Worm (Caenorhabditis elegans) whole organism, L4/young adult: ENCODE data around the gene F54D5.4.

Experiments
- W03F9.2 ChIP-seq: fragments of 150-350 bp; optimal IDR thresholded peaks from 2 replicates; lab custom pipeline; 2014; ENCODE audit warnings: missing biosample characterization, missing genetic modification characterization
- dao-5 ChIP-seq: sonication (generic microtip); optimal IDR thresholded peaks from 2 replicates; lab custom pipeline; 2016; ENCODE audit warnings: missing genotype, missing genetic modification characterization, moderate library complexity, missing compliant biosample characterization
- him-1 ChIP-seq: sonication (generic microtip); optimal IDR thresholded peaks from 2 replicates; lab custom pipeline; 2016; ENCODE audit warnings: missing genotype, missing genetic modification reagents, missing genetic modification characterization, missing compliant biosample characterization

Gene F54D5.4

ce11 chrII:11578327-11578726 is 8.7 kb downstream of the F54D5.4 start, which contains the start of gene smc-6:
Gene smc-6, plus strand, starts transcription at chrII:11578716.
- TF ChIP-seq him-1 (tag; lab: Kevin White, UChicago) (no peak), dao-5 (tag; lab: Kevin White, UChicago) (no peak), W03F9.2 (tag; lab: Kevin White, UChicago) (no peak)

- TF ChIP-seq him-1 (tag; lab: Kevin White, UChicago) (no peak), W03F9.2 (tag; lab: Kevin White, UChicago) (no peak), dao-5 (tag; lab: Kevin White, UChicago) (no peak)
Observed at ce11 chrII:11582698-11583097, 13.1 kb downstream of the F54D5.4 start, which contains the start of gene ints-7. Gene ints-7, plus strand, starts transcription at chrII:11582849.

DNA sequence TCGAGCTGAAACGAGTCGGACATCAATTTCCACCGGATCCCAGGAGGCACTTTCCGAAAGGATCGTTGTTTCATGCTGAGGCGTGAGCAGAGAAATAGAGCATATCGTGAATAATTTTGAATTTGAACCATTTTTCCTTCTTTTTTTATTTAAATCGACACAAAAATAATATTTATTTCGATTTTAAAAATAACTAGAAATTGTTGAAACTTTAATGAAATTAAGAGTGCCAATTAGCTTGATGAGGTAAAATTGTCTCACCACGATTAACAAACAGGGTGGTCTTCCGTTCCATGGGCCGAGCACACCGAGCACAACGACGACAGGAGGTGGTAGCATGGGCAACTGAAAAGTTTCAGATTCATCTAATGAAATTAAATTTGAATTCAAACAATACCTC is 18.7 kb downstream of the F54D5.4 start:
- TF ChIP-seq dao-5 (tag; lab: Kevin White, UChicago): no peak
- no peak for TF ChIP-seq him-1 (tag; lab: Kevin White, UChicago)
- no peak for TF ChIP-seq W03F9.2 (tag; lab: Kevin White, UChicago)

ce11 chrII:11591558-11591957 is 21.9 kb downstream of the F54D5.4 start:
- no peak for TF ChIP-seq dao-5 (tag; lab: Kevin White, UChicago)
- TF ChIP-seq W03F9.2 (tag; lab: Kevin White, UChicago): no peak
- no peak for TF ChIP-seq him-1 (tag; lab: Kevin White, UChicago)

ce11 chrII:11592023-11592422 is 22.4 kb downstream of the F54D5.4 start, which contains the start of gene F07A11.1:
Gene F07A11.1, minus strand, starts transcription at chrII:11592123.
- TF ChIP-seq him-1 (tag; lab: Kevin White, UChicago): no peak
- no peak for TF ChIP-seq W03F9.2 (tag; lab: Kevin White, UChicago)
- no peak for TF ChIP-seq dao-5 (tag; lab: Kevin White, UChicago)

ce11 chrII:11595368-11595996 is 25.9 kb downstream of the F54D5.4 start, which contains the start of gene gfat-1:
Gene gfat-1, minus strand, starts transcription at chrII:11595418.
- TF ChIP-seq dao-5 (tag; lab: Kevin White, UChicago) (no peak), W03F9.2 (tag; lab: Kevin White, UChicago) (no peak)

DNA sequence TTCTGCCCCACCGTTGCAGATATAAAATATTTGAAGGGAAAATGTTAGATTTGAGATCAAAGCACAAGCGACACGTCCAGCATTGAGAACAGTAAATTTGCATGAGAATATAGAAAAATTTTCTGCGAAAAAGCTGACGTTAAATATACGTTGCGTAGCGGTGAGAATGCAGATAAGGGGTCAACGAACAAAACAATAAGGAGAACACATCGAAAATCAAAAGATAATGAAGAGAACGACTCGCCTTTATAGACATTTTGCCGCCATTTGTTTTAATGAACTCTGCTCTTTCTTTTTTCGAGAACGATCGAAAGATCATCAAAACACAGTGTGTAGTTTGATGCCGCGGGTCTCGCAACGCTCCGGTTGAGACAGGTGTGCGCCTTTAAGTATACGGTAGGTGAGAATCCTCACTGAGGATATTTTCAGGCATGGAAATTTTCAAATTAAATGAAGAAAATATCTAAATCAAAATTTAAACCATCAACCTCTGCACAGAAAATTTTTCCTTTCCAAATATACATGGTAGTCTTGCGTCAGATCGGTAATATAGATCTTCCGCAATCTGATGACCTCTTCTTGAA is 26.6 kb downstream of the F54D5.4 start:
- no peak for TF ChIP-seq W03F9.2 (tag; lab: Kevin White, UChicago)
- TF ChIP-seq dao-5 (tag; lab: Kevin White, UChicago): no peak
- TF ChIP-seq him-1 (tag; lab: Kevin White, UChicago): no peak

DNA sequence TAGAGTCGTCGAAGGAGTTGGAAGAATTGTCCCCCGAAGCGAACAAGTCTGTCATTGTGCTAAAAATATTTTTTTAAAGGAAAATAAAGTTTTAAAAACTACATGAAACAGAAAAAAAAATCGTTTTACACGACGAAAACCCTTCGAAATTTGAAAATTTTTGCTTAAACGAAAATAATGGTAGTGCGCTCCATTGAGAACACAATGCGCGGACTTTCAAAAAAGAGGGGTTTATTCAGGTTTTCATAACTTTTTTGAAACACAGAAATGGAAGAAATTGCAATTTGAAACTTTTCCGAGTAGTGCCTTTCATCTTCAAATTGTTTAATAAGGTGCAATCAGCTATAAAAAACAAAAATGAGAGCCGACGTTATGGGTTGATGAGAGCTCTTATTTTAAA is 30.1 kb downstream of the F54D5.4 start, which contains the start of gene npp-5:
Gene npp-5 (minus strand): TSS at position 59 of the 400 bp plus-strand sequence.
- no peak for TF ChIP-seq him-1 (tag; lab: Kevin White, UChicago)
- no peak for TF ChIP-seq dao-5 (tag; lab: Kevin White, UChicago)
- TF ChIP-seq W03F9.2 (tag; lab: Kevin White, UChicago): no peak

- no peak for TF ChIP-seq him-1 (tag; lab: Kevin White, UChicago)
- no peak for TF ChIP-seq W03F9.2 (tag; lab: Kevin White, UChicago)
- TF ChIP-seq dao-5 (tag; lab: Kevin White, UChicago): no peak
Observed at ce11 chrII:11600711-11601110, 31.1 kb downstream of the F54D5.4 start, which contains the start of gene F07A11.4. Gene F07A11.4, plus strand, starts transcription at chrII:11601011.

DNA sequence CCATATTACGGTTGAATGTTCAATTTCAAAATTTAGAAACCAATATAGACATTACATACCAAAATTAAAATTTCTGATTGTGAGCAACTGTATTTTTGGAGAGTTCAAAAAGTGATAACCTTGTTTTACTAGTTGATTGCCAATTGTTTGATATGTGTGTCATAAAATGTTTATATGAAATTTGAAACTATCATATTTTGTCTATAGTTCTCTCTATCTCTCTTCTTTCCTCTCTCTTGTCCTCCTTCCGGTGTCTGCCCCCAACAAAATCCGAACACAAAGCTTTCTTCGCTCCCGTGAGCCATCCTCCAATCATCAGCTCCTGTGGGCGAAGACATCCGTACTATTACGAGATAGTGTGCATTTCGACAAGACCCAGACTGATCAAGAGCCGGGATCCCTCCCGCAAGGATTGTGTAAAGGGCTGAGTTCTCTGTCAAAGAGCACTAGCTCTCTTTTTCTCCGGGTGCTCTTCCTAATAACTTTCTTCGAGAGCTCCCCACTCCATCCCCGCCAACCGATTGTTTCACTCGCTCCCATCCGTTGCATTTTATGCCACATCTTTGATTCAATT is 32.9 kb downstream of the F54D5.4 start:
- TF ChIP-seq dao-5 (tag; lab: Kevin White, UChicago): no peak
- TF ChIP-seq him-1 (tag; lab: Kevin White, UChicago): no peak
- TF ChIP-seq W03F9.2 (tag; lab: Kevin White, UChicago): no peak

DNA sequence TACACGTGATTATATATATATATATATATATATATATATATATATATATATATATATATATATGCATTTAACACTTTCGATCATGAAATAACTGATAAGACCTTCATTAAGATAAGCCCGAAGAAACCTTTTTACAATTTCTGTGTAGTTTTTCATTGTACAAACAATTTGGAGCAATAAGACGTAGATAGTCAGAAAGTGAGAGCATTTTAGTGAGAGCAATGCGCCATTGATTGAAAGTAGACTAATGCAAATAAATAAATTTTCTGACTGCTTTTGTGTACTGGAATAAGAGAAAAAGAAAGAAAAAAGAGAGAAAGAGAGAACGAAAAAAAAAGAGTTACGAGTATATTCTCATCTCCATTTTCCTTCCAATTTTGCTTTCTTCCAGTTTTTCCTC is 35.0 kb downstream of the F54D5.4 start:
- TF ChIP-seq dao-5 (tag; lab: Kevin White, UChicago) (no peak), W03F9.2 (tag; lab: Kevin White, UChicago) (no peak), him-1 (tag; lab: Kevin White, UChicago) (no peak)

ce11 chrII:11611462-11611861 is 41.8 kb downstream of the F54D5.4 start:
- no peak for TF ChIP-seq him-1 (tag; lab: Kevin White, UChicago)
- TF ChIP-seq dao-5 (tag; lab: Kevin White, UChicago): no peak
- no peak for TF ChIP-seq W03F9.2 (tag; lab: Kevin White, UChicago)

DNA sequence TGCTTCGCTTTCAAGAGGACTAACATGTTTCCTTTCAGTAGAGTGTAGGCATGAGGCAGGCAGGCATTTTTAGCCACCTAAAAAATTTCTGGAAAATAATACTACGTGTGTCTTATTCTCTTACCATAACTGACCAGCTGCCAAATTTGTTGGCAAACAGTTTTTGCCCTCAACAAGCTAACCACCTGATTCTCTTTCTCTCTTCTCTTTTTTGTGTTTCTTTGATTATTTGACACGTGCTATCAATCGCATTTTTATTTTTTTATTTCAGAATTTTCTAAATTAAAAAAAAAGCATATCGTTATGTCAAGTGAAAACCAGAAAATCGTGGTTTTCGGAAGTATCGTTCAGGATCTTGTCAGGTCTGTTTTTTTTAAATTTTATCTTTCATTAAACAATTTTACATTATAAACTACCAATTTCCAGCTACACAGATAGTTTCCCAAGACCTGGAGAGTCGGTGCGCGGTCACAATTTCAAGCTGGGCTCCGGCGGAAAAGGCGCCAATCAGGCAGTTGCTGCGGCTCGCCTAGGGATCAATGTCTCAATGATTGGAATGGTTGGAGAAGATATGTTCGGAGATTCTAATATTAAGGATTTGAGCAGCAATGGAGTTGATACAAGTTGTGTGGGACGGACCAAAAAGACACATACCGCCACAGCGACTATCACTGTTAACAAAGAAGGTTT is 42.6 kb downstream of the F54D5.4 start, which contains the start of gene F07A11.5:
Gene F07A11.5 (plus strand): TSS at position 267 of the 690 bp plus-strand sequence.
- TF ChIP-seq dao-5 (tag; lab: Kevin White, UChicago) (no peak), him-1 (tag; lab: Kevin White, UChicago) (no peak), W03F9.2 (tag; lab: Kevin White, UChicago) (no peak)
